Fruit fly (Drosophila melanogaster) whole organism, embryonic: ENCODE data around the gene Tsp5D.

Experiments used
- Aef1 ChIP-seq: fragments of 200-800 bp; sonication (Bioruptor generic); IDR thresholded peaks from 3 replicates; pipeline ENCODE4 v1.3.6; 2022; ENCODE audit warnings: missing biosample characterization, missing genetic modification characterization
- Bgb ChIP-seq: fragments of 200-800 bp; sonication (Bioruptor generic); IDR thresholded peaks from 2 replicates; pipeline ENCODE4 v1.3.6; 2022; ENCODE audit warnings: missing biosample characterization, missing genetic modification characterization; ENCODE audit not compliant: partially characterized antibody
- BtbVII ChIP-seq: fragments of 200-800 bp; sonication (Bioruptor generic); optimal IDR thresholded peaks from 3 replicates; lab custom pipeline; 2017; ENCODE audit warnings: missing biosample characterization, mild to moderate bottlenecking, missing genetic modification characterization
- CG11085 ChIP-seq: fragments of 200-800 bp; sonication (Bioruptor generic); IDR thresholded peaks from 2 replicates; pipeline ENCODE4 v1.3.6; 2022; ENCODE audit warnings: missing biosample characterization, missing genetic modification characterization
- CG12219 ChIP-seq: fragments of 200-800 bp; sonication (Bioruptor generic); optimal IDR thresholded peaks from 3 replicates; lab custom pipeline; 2018; ENCODE audit warnings: missing biosample characterization, mild to moderate bottlenecking, missing genetic modification characterization
- CG12236 ChIP-seq: fragments of 200-800 bp; sonication (Bioruptor generic); optimal IDR thresholded peaks from 2 replicates; lab custom pipeline; 2016; ENCODE audit warnings: missing biosample characterization, missing genetic modification characterization
- CG12299 ChIP-seq: fragments of 200-800 bp; sonication (Bioruptor generic); optimal IDR thresholded peaks from 2 replicates; lab custom pipeline; 2018; ENCODE audit warnings: missing biosample characterization, mild to moderate bottlenecking, missing genetic modification characterization
- CG13624 ChIP-seq: fragments of 200-800 bp; sonication (Bioruptor generic); optimal IDR thresholded peaks from 2 replicates; lab custom pipeline; 2016; ENCODE audit warnings: missing biosample characterization, missing genetic modification characterization
- CG14014 ChIP-seq: fragments of 200-800 bp; sonication (Bioruptor generic); IDR thresholded peaks from 2 replicates; pipeline ENCODE4 v1.3.6; 2022; ENCODE audit warnings: missing biosample characterization, missing genetic modification characterization
- CG17612 ChIP-seq: fragments of 200-800 bp; sonication (Bioruptor generic); IDR thresholded peaks from 2 replicates; pipeline ENCODE4 v1.3.6; 2022; ENCODE audit warnings: missing biosample characterization, missing genetic modification characterization
- CG18599 ChIP-seq: fragments of 200-800 bp; sonication (Bioruptor generic); optimal IDR thresholded peaks from 3 replicates; lab custom pipeline; 2017; ENCODE audit warnings: missing biosample characterization, missing genetic modification characterization, mild to moderate bottlenecking, moderate library complexity, missing genetic modification reagents
- CG18764 ChIP-seq: fragments of 200-800 bp; sonication (Bioruptor generic); optimal IDR thresholded peaks from 3 replicates; lab custom pipeline; 2016; ENCODE audit warnings: missing biosample characterization, missing genetic modification characterization
- CG6791 ChIP-seq: fragments of 200-800 bp; sonication (Bioruptor generic); IDR thresholded peaks from 3 replicates; pipeline ENCODE4 v1.3.6; 2022; ENCODE audit warnings: missing biosample characterization, missing genetic modification characterization; ENCODE audit not compliant: partially characterized antibody
- CG8290 ChIP-seq, 3 experiments: fragments of 200-800 bp; sonication (Bioruptor generic); optimal IDR thresholded peaks; 2 replicates each; lab custom pipeline; 2016 to 2019; ENCODE audit warnings: missing biosample characterization in 3 of 3, missing genetic modification characterization in 3 of 3, mild to moderate bottlenecking in 2 of 3, moderate library complexity in 1 of 3
- CG8359 ChIP-seq: fragments of 200-800 bp; sonication (Bioruptor generic); optimal IDR thresholded peaks from 2 replicates; lab custom pipeline; 2017; ENCODE audit warnings: missing biosample characterization, mild to moderate bottlenecking, missing genetic modification characterization, borderline replicate concordance
- CHES-1-like ChIP-seq: fragments of 200-800 bp; sonication (Bioruptor generic); optimal IDR thresholded peaks from 2 replicates; lab custom pipeline; 2016; ENCODE audit warnings: missing biosample characterization, missing genetic modification characterization
- Camta ChIP-seq: fragments of 200-800 bp; sonication (Bioruptor generic); optimal IDR thresholded peaks from 2 replicates; lab custom pipeline; 2016; ENCODE audit warnings: missing biosample characterization, missing genetic modification characterization
- CkIIα-i1 ChIP-seq: fragments of 200-800 bp; sonication (Bioruptor generic); IDR thresholded peaks from 2 replicates; pipeline ENCODE4 v1.3.6; 2022; ENCODE audit warnings: missing biosample characterization, missing genetic modification characterization
- CoRest ChIP-seq: fragments of 200-800 bp; sonication (Bioruptor generic); optimal IDR thresholded peaks from 3 replicates; lab custom pipeline; 2018; ENCODE audit warnings: missing biosample characterization, mild to moderate bottlenecking, missing genetic modification characterization, moderate library complexity
- D ChIP-seq, 2 experiments: fragments of 200-800 bp in 1 of 2; fragments of >200 bp in 1 of 2; sonication (Bioruptor generic) in 1 of 2; optimal IDR thresholded peaks; 2 replicates in 1 of 2; 3 replicates in 1 of 2; lab custom pipeline; 2017; ENCODE audit warnings: mild to moderate bottlenecking in 1 of 2, missing biosample characterization in 1 of 2, missing genetic modification characterization in 1 of 2, missing genetic modification reagents in 1 of 2
- Eip74EF ChIP-seq, 2 experiments: fragments of 200-800 bp in 1 of 2; fragments of >200 bp in 1 of 2; sonication (Bioruptor generic) in 1 of 2; optimal IDR thresholded peaks; 2 replicates each; lab custom pipeline; 2017 to 2019; ENCODE audit warnings: missing biosample characterization in 2 of 2, missing genetic modification characterization in 2 of 2, mild to moderate bottlenecking in 1 of 2, moderate library complexity in 1 of 2
- GATAe ChIP-seq: fragments of 200-800 bp; sonication (Bioruptor generic); conservative IDR thresholded peaks from 2 replicates; pipeline ENCODE4 v1.3.6; 2022; ENCODE audit warnings: missing biosample characterization, missing genetic modification characterization
- Gug ChIP-seq: fragments of 200-800 bp; sonication (Bioruptor generic); IDR thresholded peaks from 4 replicates; pipeline ENCODE4 v1.3.6; 2022; ENCODE audit warnings: missing biosample characterization, missing genetic modification characterization
- Hr3 ChIP-seq: fragments of 200-800 bp; sonication (Bioruptor generic); optimal IDR thresholded peaks from 3 replicates; lab custom pipeline; 2016; ENCODE audit warnings: missing biosample characterization, missing genetic modification characterization
- Lim3 ChIP-seq: fragments of 200-800 bp; sonication (Bioruptor generic); IDR thresholded peaks from 2 replicates; pipeline ENCODE4 v1.3.6; 2022; ENCODE audit warnings: missing biosample characterization, missing genetic modification characterization
- MBD-R2 ChIP-seq: fragments of 200-800 bp; sonication (Bioruptor generic); IDR thresholded peaks from 2 replicates; pipeline ENCODE4 v1.3.6; 2022; ENCODE audit warnings: missing biosample characterization, missing genetic modification characterization
- MESR4 ChIP-seq: fragments of 200-800 bp; sonication (Bioruptor generic); optimal IDR thresholded peaks from 2 replicates; lab custom pipeline; 2018; ENCODE audit warnings: missing biosample characterization, mild to moderate bottlenecking, missing genetic modification characterization, moderate library complexity
- Med ChIP-seq: fragments of 200-800 bp; sonication (Bioruptor generic); peaks from one replicate; lab custom pipeline; 2016; ENCODE audit warnings: missing biosample characterization, missing genetic modification characterization, mild to moderate bottlenecking, inconsistent platforms, moderate library complexity
- Sry-β ChIP-seq: fragments of 200-800 bp; sonication (Bioruptor generic); optimal IDR thresholded peaks from 2 replicates; lab custom pipeline; 2018; ENCODE audit warnings: missing biosample characterization, mild to moderate bottlenecking, missing genetic modification characterization, moderate library complexity
- Sry-δ ChIP-seq: fragments of 200-800 bp; sonication (Bioruptor generic); optimal IDR thresholded peaks from 2 replicates; lab custom pipeline; 2016; ENCODE audit warnings: missing biosample characterization, missing genetic modification characterization
- Ssrp ChIP-seq: fragments of 200-800 bp; sonication (Bioruptor generic); optimal IDR thresholded peaks from 2 replicates; lab custom pipeline; 2018; ENCODE audit warnings: missing biosample characterization, mild to moderate bottlenecking, missing genetic modification characterization, moderate library complexity
- Tbp ChIP-seq: fragments of >200 bp; optimal IDR thresholded peaks from 2 replicates; lab custom pipeline; 2018; ENCODE audit warnings: missing biosample characterization, missing genetic modification characterization
- ab ChIP-seq: fragments of 200-800 bp; sonication (Bioruptor generic); optimal IDR thresholded peaks from 2 replicates; lab custom pipeline; 2016; ENCODE audit warnings: missing biosample characterization, missing genetic modification characterization
- ato ChIP-seq: fragments of 200-800 bp; sonication (Bioruptor generic); IDR thresholded peaks from 2 replicates; pipeline ENCODE4 v1.3.6; 2022; ENCODE audit warnings: missing biosample characterization, missing genetic modification characterization; ENCODE audit not compliant: partially characterized antibody
- fd102C ChIP-seq: fragments of 200-800 bp; sonication (Bioruptor generic); optimal IDR thresholded peaks from 2 replicates; lab custom pipeline; 2018; ENCODE audit warnings: missing biosample characterization, mild to moderate bottlenecking, missing genetic modification characterization, moderate library complexity
- grau ChIP-seq: fragments of 200-800 bp; optimal IDR thresholded peaks from 3 replicates; lab custom pipeline; 2019; ENCODE audit warnings: missing biosample characterization, mild to moderate bottlenecking, missing genetic modification characterization, moderate library complexity
- hb ChIP-seq: fragments of 200-800 bp; sonication (Bioruptor generic); IDR thresholded peaks from 3 replicates; pipeline ENCODE4 v1.3.6; 2022; ENCODE audit warnings: missing biosample characterization, missing genetic modification characterization; ENCODE audit not compliant: partially characterized antibody
- insv ChIP-seq, 2 experiments: fragments of 200-800 bp; sonication (Bioruptor generic); optimal IDR thresholded peaks; 3 replicates each; lab custom pipeline; 2016 to 2018; ENCODE audit warnings: missing biosample characterization in 2 of 2, missing genetic modification characterization in 2 of 2
- lbe ChIP-seq: fragments of 200-800 bp; sonication (Bioruptor generic); optimal IDR thresholded peaks from 2 replicates; lab custom pipeline; 2016; ENCODE audit warnings: missing biosample characterization, mild to moderate bottlenecking, missing genetic modification characterization
- nau ChIP-seq: fragments of 200-800 bp; sonication (Bioruptor generic); optimal IDR thresholded peaks from 3 replicates; lab custom pipeline; 2017; ENCODE audit warnings: missing biosample characterization, mild to moderate bottlenecking, missing genetic modification characterization, missing genetic modification reagents
- pnt ChIP-seq: fragments of 200-800 bp; sonication (Bioruptor generic); optimal IDR thresholded peaks from 3 replicates; lab custom pipeline; 2016; ENCODE audit warnings: missing biosample characterization, missing genetic modification characterization
- slp2 ChIP-seq: fragments of 200-800 bp; sonication (Bioruptor generic); optimal IDR thresholded peaks from 2 replicates; lab custom pipeline; 2016; ENCODE audit warnings: missing biosample characterization, missing genetic modification characterization
- sob ChIP-seq: fragments of 200-800 bp; sonication (Bioruptor generic); IDR thresholded peaks from 2 replicates; pipeline ENCODE4 v1.3.6; 2022; ENCODE audit warnings: missing biosample characterization, missing genetic modification characterization
- tin ChIP-seq: fragments of 200-800 bp; sonication (Bioruptor generic); optimal IDR thresholded peaks from 3 replicates; lab custom pipeline; 2016; ENCODE audit warnings: missing biosample characterization, missing genetic modification characterization
- tll ChIP-seq, 2 experiments: fragments of 200-800 bp in 1 of 2; fragments of >200 bp in 1 of 2; sonication (Bioruptor generic) in 1 of 2; optimal IDR thresholded peaks; 2 replicates each; lab custom pipeline; 2017 to 2019; ENCODE audit warnings: missing biosample characterization in 2 of 2, missing genetic modification characterization in 2 of 2, mild to moderate bottlenecking in 1 of 2, moderate library complexity in 1 of 2
- ttk ChIP-seq: fragments of 200-800 bp; sonication (Bioruptor generic); IDR thresholded peaks from 2 replicates; pipeline ENCODE4 v2.1.2; 2022; ENCODE audit warnings: missing biosample characterization, missing genetic modification characterization

Tsp5D gene

DNA sequence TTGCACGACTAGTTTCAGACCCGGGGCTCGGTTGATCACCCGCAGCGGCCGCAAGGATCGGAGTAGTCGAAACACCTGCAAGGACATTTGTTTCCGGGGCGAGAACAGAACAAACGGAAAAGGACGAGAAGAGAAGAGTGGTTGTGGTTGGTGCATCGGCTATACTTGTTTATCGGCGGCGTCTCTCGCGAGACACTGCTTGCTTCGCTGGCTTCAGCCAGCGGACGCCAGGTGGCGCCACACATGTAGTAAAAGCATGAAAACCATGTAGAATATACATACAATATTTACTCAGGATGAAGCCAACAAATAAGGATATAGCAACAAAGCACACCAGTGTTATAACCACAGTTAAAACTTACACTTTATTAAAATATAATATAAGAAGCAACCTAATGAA lies 35.2 kb upstream of the Tsp5D start (continued):
- TF ChIP-seq MESR4 (GFP tag; lab: Kevin White, UChicago): no peak
- TF ChIP-seq CG8290 (GFP tag; optimal IDR thresholded peaks at IDR 0.05; lab: Kevin White, UChicago): peak; percentile 60
- no peak for TF ChIP-seq CG8290 (tag; optimal IDR thresholded peaks at IDR 0.05; lab: Kevin White, UChicago)
- TF ChIP-seq CG17612 (GFP tag; lab: Robert Waterston, UW): no peak
- TF ChIP-seq CG12219 (GFP tag; lab: Kevin White, UChicago): no peak
- TF ChIP-seq CG12299 (tag; lab: Kevin White, UChicago): no peak
- no peak for TF ChIP-seq slp2 (GFP tag; lab: Kevin White, UChicago)
- peak; percentile 52; the same call in 1 of the 4 replicates for TF ChIP-seq Gug (GFP tag; lab: Robert Waterston, UW)
- no peak for TF ChIP-seq CHES-1-like
- TF ChIP-seq hb (GFP tag; lab: Robert Waterston, UW): no peak
- peak; percentile 4 for TF ChIP-seq pnt (GFP tag; lab: Kevin White, UChicago)
- TF ChIP-seq tin (GFP tag; lab: Kevin White, UChicago): peak; percentile 16
- no peak for TF ChIP-seq Hr3 (GFP tag; lab: Kevin White, UChicago)
- peak; percentile 79 for TF ChIP-seq Med (GFP tag; lab: Kevin White, UChicago)
- peak; percentile 19 for TF ChIP-seq fd102C (GFP tag; lab: Kevin White, UChicago)
- TF ChIP-seq grau (tag; lab: Kevin White, UChicago): no peak
- no peak for TF ChIP-seq CkIIα-i1 (GFP tag; lab: Robert Waterston, UW)
- no peak for TF ChIP-seq Lim3 (GFP tag; lab: Robert Waterston, UW)
- peak; percentile 70; the same call in 1 of the 2 replicates for TF ChIP-seq sob
- no peak for TF ChIP-seq ato (GFP tag; lab: Robert Waterston, UW)
- TF ChIP-seq Eip74EF (GFP tag; optimal IDR thresholded peaks at IDR 0.05; lab: Kevin White, UChicago): no peak
- peak in 1 of 2 experiments; percentile 4 for TF ChIP-seq insv (GFP tag; optimal IDR thresholded peaks at IDR 0.05; lab: Kevin White, UChicago)
- no peak for TF ChIP-seq GATAe (GFP tag; lab: Robert Waterston, UW)
- TF ChIP-seq ab: no peak
- no peak for TF ChIP-seq CG12236 (GFP tag; lab: Kevin White, UChicago)
- TF ChIP-seq Sry-δ (GFP tag; lab: Kevin White, UChicago): no peak
- TF ChIP-seq lbe (GFP tag; lab: Kevin White, UChicago): no peak
- no peak for TF ChIP-seq D (optimal IDR thresholded peaks at IDR 0.05; lab: Kevin White, UChicago)
- peak; percentile 20 for TF ChIP-seq D (GFP tag; optimal IDR thresholded peaks at IDR 0.05; lab: Kevin White, UChicago)
- TF ChIP-seq ttk (GFP tag; lab: Robert Waterston, UW): peak; percentile 35
- no peak for TF ChIP-seq Sry-β (GFP tag; lab: Kevin White, UChicago)
- TF ChIP-seq nau (GFP tag; lab: Kevin White, UChicago): no peak
- peak; percentile 22 for TF ChIP-seq Camta (GFP tag; lab: Kevin White, UChicago)
- TF ChIP-seq Aef1: peak; percentile 47; the same call in 1 of the 3 replicates
- TF ChIP-seq Tbp (GFP tag; lab: Kevin White, UChicago): no peak
- peak; percentile 16 for TF ChIP-seq Ssrp
- peak; percentile 67 for TF ChIP-seq CG11085 (GFP tag; lab: Robert Waterston, UW)
- TF ChIP-seq Bgb (GFP tag; lab: Robert Waterston, UW): peak; percentile 46; the same call in 1 of the 2 replicates
- 0 out of 2 replicates have a peak, but pooled peaks have one; percentile 30 for TF ChIP-seq MBD-R2
- no peak for TF ChIP-seq BtbVII (GFP tag; lab: Kevin White, UChicago)
- 0 out of 2 replicates have a peak, but pooled peaks have one; percentile 22 for TF ChIP-seq CG14014
- no peak for TF ChIP-seq CG8359 (GFP tag; lab: Kevin White, UChicago)
- 0 out of 3 replicates have a peak, but pooled peaks have one; percentile 60 for TF ChIP-seq CG6791
- no peak for TF ChIP-seq CG13624
- TF ChIP-seq CG18764 (GFP tag; lab: Kevin White, UChicago): no peak
- no peak for TF ChIP-seq tll (GFP tag; optimal IDR thresholded peaks at IDR 0.05; lab: Kevin White, UChicago)
- TF ChIP-seq CG18599 (GFP tag; lab: Kevin White, UChicago): no peak
- TF ChIP-seq CoRest (tag; lab: Kevin White, UChicago): peak; percentile 38
